Worm (Caenorhabditis elegans) whole organism, L2 larva: ENCODE results near the gene popl-7.

ENCODE experiments used
- C34F6.9 ChIP-seq: fragments of 150-350 bp; optimal IDR thresholded peaks from 2 replicates; lab custom pipeline; 2014; ENCODE audit warnings: missing biosample characterization, missing genetic modification characterization
- F13H6.1 ChIP-seq: sonication (generic microtip); optimal IDR thresholded peaks from 2 replicates; lab custom pipeline; 2016; ENCODE audit warnings: missing genetic modification characterization, missing compliant biosample characterization
- R02D3.7 ChIP-seq: fragments of 150-350 bp; optimal IDR thresholded peaks from 2 replicates; lab custom pipeline; 2014; ENCODE audit warnings: missing biosample characterization, missing genetic modification characterization
- Y55F3AM.14 ChIP-seq: fragments of 200-800 bp; sonication (Bioruptor generic); optimal IDR thresholded peaks from 2 replicates; lab custom pipeline; 2018; ENCODE audit warnings: mild to moderate bottlenecking, missing genetic modification characterization, missing compliant biosample characterization
- ZK546.5 ChIP-seq: sonication (generic microtip); optimal IDR thresholded peaks from 2 replicates; lab custom pipeline; 2017; ENCODE audit warnings: missing biosample characterization, missing genetic modification characterization
- aly-2 ChIP-seq: fragments of 150-350 bp; optimal IDR thresholded peaks from 2 replicates; lab custom pipeline; 2014; ENCODE audit warnings: missing biosample characterization, missing genetic modification characterization
- blmp-1 ChIP-seq: sonication (generic microtip); optimal IDR thresholded peaks from 2 replicates; lab custom pipeline; 2017; ENCODE audit warnings: missing genetic modification characterization, mild to moderate bottlenecking, missing compliant biosample characterization, antibody characterized with exemption, moderate library complexity; ENCODE audit not compliant: insufficient read depth
- dmd-4 ChIP-seq: sonication (generic microtip); optimal IDR thresholded peaks from 2 replicates; lab custom pipeline; 2017; ENCODE audit warnings: missing biosample characterization, missing genetic modification characterization
- egl-27 ChIP-seq: sonication (generic microtip); optimal IDR thresholded peaks from 3 replicates; lab custom pipeline; 2017; ENCODE audit warnings: missing biosample characterization, missing genetic modification reagents, missing genetic modification characterization
- elt-1 ChIP-seq: fragments of 150-350 bp; optimal IDR thresholded peaks from 2 replicates; lab custom pipeline; 2014; ENCODE audit warnings: missing biosample characterization, missing genetic modification characterization
- elt-3 ChIP-seq: sonication (generic microtip); optimal IDR thresholded peaks from 2 replicates; lab custom pipeline; 2017; ENCODE audit warnings: missing biosample characterization, missing genetic modification characterization
- fos-1 ChIP-seq: fragments of 150-350 bp; optimal IDR thresholded peaks from 2 replicates; lab custom pipeline; 2014; ENCODE audit warnings: missing biosample characterization, missing genetic modification characterization
- gmeb-1 ChIP-seq: fragments of 150-350 bp; optimal IDR thresholded peaks from 2 replicates; lab custom pipeline; 2014; ENCODE audit warnings: missing biosample characterization, missing genetic modification characterization
- lin-11 ChIP-seq: fragments of 150-350 bp; sonication (generic microtip); optimal IDR thresholded peaks from 2 replicates; lab custom pipeline; 2014; ENCODE audit warnings: missing biosample characterization, missing genetic modification characterization, inconsistent platforms, mixed read lengths
- lin-13 ChIP-seq: fragments of 150-350 bp; optimal IDR thresholded peaks from 2 replicates; lab custom pipeline; 2014; ENCODE audit warnings: missing biosample characterization, missing genetic modification reagents, missing genetic modification characterization
- lin-39 ChIP-seq: fragments of 150-350 bp; optimal IDR thresholded peaks from 2 replicates; lab custom pipeline; 2014; ENCODE audit warnings: missing biosample characterization, missing genetic modification reagents, missing genetic modification characterization
- lsy-2 ChIP-seq, 2 experiments: fragments of 150-350 bp in 1 of 2; sonication (generic microtip) in 1 of 2; optimal IDR thresholded peaks; 2 replicates each; lab custom pipeline; 2014 to 2017; ENCODE audit warnings: missing biosample characterization in 2 of 2, missing genetic modification characterization in 2 of 2
- mab-5 ChIP-seq: fragments of 150-350 bp; optimal IDR thresholded peaks from 2 replicates; lab custom pipeline; 2014; ENCODE audit warnings: missing biosample characterization, missing genetic modification characterization
- mbf-1 ChIP-seq: sonication (generic microtip); optimal IDR thresholded peaks from 2 replicates; lab custom pipeline; 2017; ENCODE audit warnings: missing biosample characterization, missing genetic modification characterization
- mdl-1 ChIP-seq, 2 experiments: fragments of 150-350 bp in 1 of 2; sonication (generic microtip) in 1 of 2; optimal IDR thresholded peaks; 2 replicates each; lab custom pipeline; 2017; ENCODE audit warnings: missing biosample characterization in 2 of 2, missing genetic modification characterization in 2 of 2
- nhr-10 ChIP-seq: sonication (generic microtip); optimal IDR thresholded peaks from 2 replicates; lab custom pipeline; 2017; ENCODE audit warnings: missing biosample characterization, missing genetic modification characterization
- nhr-11 ChIP-seq: fragments of 150-350 bp; optimal IDR thresholded peaks from 2 replicates; lab custom pipeline; 2014; ENCODE audit warnings: missing biosample characterization, missing genetic modification characterization
- nhr-12 ChIP-seq: fragments of 150-350 bp; optimal IDR thresholded peaks from 2 replicates; lab custom pipeline; 2014; ENCODE audit warnings: missing biosample characterization, missing genetic modification characterization
- nhr-21 ChIP-seq: fragments of 150-350 bp; optimal IDR thresholded peaks from 2 replicates; lab custom pipeline; 2014; ENCODE audit warnings: missing biosample characterization, missing genetic modification characterization
- nhr-25 ChIP-seq: fragments of 150-350 bp; sonication (generic microtip); optimal IDR thresholded peaks from 3 replicates; lab custom pipeline; 2014; ENCODE audit warnings: missing biosample characterization, missing genetic modification characterization
- nhr-77 ChIP-seq: fragments of 150-350 bp; optimal IDR thresholded peaks from 2 replicates; lab custom pipeline; 2014; ENCODE audit warnings: missing biosample characterization, missing genetic modification characterization
- sem-4 ChIP-seq: fragments of 150-350 bp; optimal IDR thresholded peaks from 2 replicates; lab custom pipeline; 2014; ENCODE audit warnings: missing biosample characterization, missing genetic modification reagents, missing genetic modification characterization
- skn-1 ChIP-seq: sonication (generic microtip); optimal IDR thresholded peaks from 2 replicates; lab custom pipeline; 2017; ENCODE audit warnings: missing biosample characterization, missing genetic modification characterization
- sma-3 ChIP-seq: sonication (generic microtip); optimal IDR thresholded peaks from 2 replicates; lab custom pipeline; 2016; ENCODE audit warnings: missing genetic modification reagents, missing genetic modification characterization, missing compliant biosample characterization
- sma-9 ChIP-seq, 2 experiments: fragments of 150-350 bp in 1 of 2; sonication (generic microtip) in 1 of 2; optimal IDR thresholded peaks; 2 replicates each; lab custom pipeline; 2014 to 2016; ENCODE audit warnings: missing genetic modification characterization in 2 of 2, mild to moderate bottlenecking in 1 of 2, missing biosample characterization in 1 of 2, missing compliant biosample characterization in 1 of 2, missing genetic modification reagents in 1 of 2, moderate library complexity in 1 of 2
- snpc-4 ChIP-seq: fragments of 150-350 bp; optimal IDR thresholded peaks from 2 replicates; lab custom pipeline; 2014; ENCODE audit warnings: missing biosample characterization, missing genetic modification characterization
- unc-39 ChIP-seq: fragments of 150-350 bp; optimal IDR thresholded peaks from 2 replicates; lab custom pipeline; 2014; ENCODE audit warnings: missing biosample characterization, missing genetic modification characterization
- unc-55 ChIP-seq: fragments of 150-350 bp; sonication (generic microtip); optimal IDR thresholded peaks from 3 replicates; lab custom pipeline; 2014; ENCODE audit warnings: missing biosample characterization, missing genetic modification reagents, missing genetic modification characterization
- zag-1 ChIP-seq: fragments of 150-350 bp; optimal IDR thresholded peaks from 2 replicates; lab custom pipeline; 2014; ENCODE audit warnings: missing biosample characterization, missing genetic modification characterization
- ztf-1 ChIP-seq: fragments of 200-800 bp; sonication (Bioruptor generic); conservative IDR thresholded peaks from 2 replicates; pipeline ENCODE4 v1.3.6; 2022; ENCODE audit warnings: missing genetic modification characterization, missing compliant biosample characterization
- ztf-11 ChIP-seq: sonication (generic microtip); optimal IDR thresholded peaks from 2 replicates; lab custom pipeline; 2017; ENCODE audit warnings: missing biosample characterization, missing genetic modification characterization
- ztf-4 ChIP-seq: fragments of 150-350 bp; optimal IDR thresholded peaks from 2 replicates; lab custom pipeline; 2014; ENCODE audit warnings: missing biosample characterization, missing genetic modification characterization

Gene popl-7

DNA sequence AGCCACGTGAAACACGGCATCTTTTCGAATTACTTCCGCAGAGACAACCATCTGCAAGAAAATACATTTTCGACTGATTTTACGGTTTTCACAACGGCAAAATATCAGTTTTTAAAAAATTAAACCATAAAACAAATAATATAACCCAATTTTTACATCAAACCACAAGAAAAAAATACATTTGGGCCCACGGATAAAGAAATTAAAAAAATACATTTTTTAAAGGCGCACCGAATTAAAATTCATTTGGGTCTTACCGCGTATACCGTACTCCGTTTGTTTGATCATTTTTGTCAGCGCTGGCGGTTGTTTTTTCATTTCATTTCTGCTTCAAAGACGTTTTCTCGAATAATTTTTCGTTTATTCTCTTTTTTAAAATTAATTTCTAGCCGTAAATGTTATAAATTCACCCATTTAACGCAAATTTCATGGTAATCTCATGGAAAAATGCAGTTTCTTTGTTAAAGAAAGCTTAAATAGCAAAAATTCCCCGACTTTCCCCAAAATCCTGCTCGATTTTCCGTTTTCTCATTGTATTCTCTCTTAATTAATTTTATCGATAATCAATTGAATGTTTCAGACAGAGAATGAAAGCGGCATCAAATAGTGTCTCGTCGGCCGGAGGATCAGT lies 17.2 kb upstream of the popl-7 start, which contains the start of the genes rec-8 and mex-5:
rec-8 (minus strand) TSS at position 51 of the 631 bp plus-strand sequence.
mex-5 (plus strand) TSS at position 581 of the 631 bp plus-strand sequence.
- TF ChIP-seq mbf-1 (tag; lab: Kevin White, UChicago) (no peak), egl-27 (tag; lab: Kevin White, UChicago) (no peak)

DNA sequence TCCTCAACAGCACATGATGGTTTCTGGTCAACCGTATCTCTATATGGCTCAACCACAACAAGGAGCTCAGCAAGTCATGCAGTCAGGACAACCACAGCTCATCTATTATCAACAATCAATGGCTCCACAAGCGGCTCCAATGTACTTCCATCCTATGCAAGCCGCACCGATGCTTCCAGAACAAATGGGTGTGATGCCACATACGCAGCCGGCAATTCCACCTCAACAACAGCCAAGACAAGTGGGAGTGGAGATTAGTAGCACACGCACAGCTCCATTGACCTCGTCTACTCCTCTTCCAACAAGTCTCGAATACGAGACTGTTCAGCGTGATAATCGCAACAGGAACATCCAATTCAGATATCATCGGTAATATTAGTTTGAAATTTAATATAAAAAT lies 16.4 kb upstream of the popl-7 start:
- TF ChIP-seq snpc-4 (tag; lab: Kevin White, UChicago) (no peak), Y55F3AM.14 (GFP tag; lab: Kevin White, UChicago) (no peak), lin-39 (tag; lab: Kevin White, UChicago) (no peak), C34F6.9 (tag; lab: Kevin White, UChicago) (no peak), gmeb-1 (tag; lab: Kevin White, UChicago) (no peak), blmp-1 (tag; lab: Kevin White, UChicago) (no peak), lin-13 (no peak), nhr-11 (tag; lab: Kevin White, UChicago) (no peak), sma-3 (GFP tag; lab: Kevin White, UChicago) (no peak)

DNA sequence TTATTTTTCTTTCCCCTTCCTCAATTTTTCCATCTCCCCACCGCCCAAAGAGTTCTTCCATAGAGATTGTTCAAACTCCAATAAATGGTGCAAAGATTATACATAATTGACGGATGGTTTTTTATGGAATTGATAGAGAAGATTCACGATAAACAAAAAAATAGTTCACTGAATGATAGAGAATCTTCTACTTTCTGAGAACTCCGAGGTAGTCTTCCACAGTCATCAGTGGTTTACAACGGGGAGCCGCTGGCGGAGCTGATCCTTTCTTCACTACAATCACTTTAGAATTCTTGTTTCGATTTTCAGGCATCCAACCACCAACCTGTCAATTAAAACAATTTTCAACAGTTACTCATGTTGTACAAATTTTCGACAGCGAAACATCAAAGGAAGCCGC lies 14.5 kb upstream of the popl-7 start:
- TF ChIP-seq ztf-4 (tag; lab: Kevin White, UChicago) (no peak), sem-4 (tag; lab: Kevin White, UChicago) (no peak), unc-39 (tag; lab: Kevin White, UChicago) (no peak), aly-2 (no peak), R02D3.7 (tag; lab: Kevin White, UChicago) (no peak), mbf-1 (tag; lab: Kevin White, UChicago) (no peak), mdl-1 (tag; optimal IDR thresholded peaks at IDR 0.05; lab: Kevin White, UChicago) (no peak), fos-1 (tag; lab: Kevin White, UChicago) (no peak), C34F6.9 (tag; lab: Kevin White, UChicago) (no peak), nhr-21 (no peak), mab-5 (tag; lab: Kevin White, UChicago) (no peak), lin-39 (tag; lab: Kevin White, UChicago) (no peak), ZK546.5 (tag; lab: Kevin White, UChicago) (no peak), lin-11 (tag; lab: Kevin White, UChicago) (no peak), ztf-11 (tag; lab: Kevin White, UChicago) (no peak), nhr-12 (no peak), lin-13 (no peak), blmp-1 (tag; lab: Kevin White, UChicago) (no peak), nhr-10 (no peak)

DNA sequence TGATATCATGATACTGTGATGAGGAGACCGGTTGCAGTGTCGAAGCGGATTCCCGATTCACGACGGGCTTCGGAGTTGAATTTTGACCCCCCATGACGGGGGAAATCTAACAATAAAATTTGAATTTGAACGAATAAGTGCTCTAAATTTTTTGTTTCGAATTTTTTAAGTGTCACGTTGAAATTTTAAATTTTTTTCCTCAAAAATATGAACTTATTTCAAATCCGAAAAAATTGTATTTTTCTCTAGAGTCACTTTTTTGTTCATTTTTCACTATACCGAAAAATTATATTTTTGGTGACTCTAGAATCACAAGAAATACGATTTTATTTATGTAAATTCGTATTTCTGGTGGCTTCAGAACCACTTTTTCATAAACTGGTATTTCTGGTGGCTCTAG lies 12.0 kb upstream of the popl-7 start, which contains the start of gene W02A2.8:
W02A2.8 (minus strand) TSS at position 101 of the 400 bp plus-strand sequence.
- no peak for TF ChIP-seq nhr-77
- TF ChIP-seq elt-3 (tag; lab: Kevin White, UChicago) = no peak
- no peak for TF ChIP-seq dmd-4
- no peak for TF ChIP-seq nhr-25
- TF ChIP-seq sma-3 (GFP tag; lab: Kevin White, UChicago) = no peak
- no peak for TF ChIP-seq fos-1 (tag; lab: Kevin White, UChicago)

DNA sequence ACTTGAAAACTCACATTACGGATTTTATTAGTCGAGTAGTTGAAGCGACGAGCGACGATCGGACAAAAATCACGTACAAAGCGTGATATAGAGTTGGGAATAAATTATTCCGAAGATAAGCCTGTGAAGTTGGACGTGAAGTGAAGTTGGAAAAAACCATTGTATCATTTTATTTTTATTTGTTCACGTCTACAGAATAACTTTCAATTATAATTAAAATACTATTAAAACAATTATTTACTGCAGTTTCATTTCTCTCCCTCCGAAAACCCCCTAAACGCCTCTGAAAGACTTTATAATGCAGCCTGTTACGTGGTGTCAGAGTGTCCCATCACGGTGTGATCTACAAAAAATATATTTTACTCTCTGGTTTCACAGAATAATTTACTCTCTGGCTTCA lies 10.3 kb upstream of the popl-7 start, which contains the start of gene Y62E10A.3:
Y62E10A.3 (minus strand) TSS at position 101 of the 400 bp plus-strand sequence.
- TF ChIP-seq sma-9 (GFP tag; optimal IDR thresholded peaks at IDR 0.05; lab: Kevin White, UChicago) (no peak), sma-9 (tag; optimal IDR thresholded peaks at IDR 0.05; lab: Kevin White, UChicago) (no peak), lin-39 (tag; lab: Kevin White, UChicago) (no peak), ZK546.5 (tag; lab: Kevin White, UChicago) (no peak), ztf-1 (GFP tag; lab: Robert Waterston, UW) (no peak), lsy-2 (tag; optimal IDR thresholded peaks at IDR 0.05; lab: Kevin White, UChicago) (no peak), elt-1 (no peak), F13H6.1 (tag; lab: Kevin White, UChicago) (no peak), mbf-1 (tag; lab: Kevin White, UChicago) (no peak), skn-1 (tag; lab: Kevin White, UChicago) (no peak), unc-55 (GFP tag; lab: Kevin White, UChicago) (no peak), zag-1 (tag; lab: Kevin White, UChicago) (no peak), fos-1 (tag; lab: Kevin White, UChicago) (no peak), ztf-11 (tag; lab: Kevin White, UChicago) (no peak), egl-27 (tag; lab: Kevin White, UChicago) (no peak), lin-11 (tag; lab: Kevin White, UChicago) (no peak)
